Fruit fly (Drosophila melanogaster) whole organism, embryonic: ENCODE measurements around the gene Osi2.

ENCODE experiments used
- Atf3 ChIP-seq: fragments of 200-800 bp; sonication (Bioruptor generic); optimal IDR thresholded peaks from 3 replicates; lab custom pipeline; 2016; ENCODE audit warnings: missing biosample characterization, missing genetic modification characterization
- CG10565 ChIP-seq: fragments of 200-800 bp; sonication (Bioruptor generic); optimal IDR thresholded peaks from 3 replicates; lab custom pipeline; 2016; ENCODE audit warnings: missing biosample characterization, mild to moderate bottlenecking, missing genetic modification characterization
- CG11504 ChIP-seq: fragments of 200-800 bp; sonication (Bioruptor generic); optimal IDR thresholded peaks from 3 replicates; lab custom pipeline; 2019; ENCODE audit warnings: missing biosample characterization, mild to moderate bottlenecking, missing genetic modification characterization, moderate library complexity
- CG15073 ChIP-seq: fragments of 200-800 bp; sonication (Bioruptor generic); optimal IDR thresholded peaks from 2 replicates; lab custom pipeline; 2016; ENCODE audit warnings: missing biosample characterization, missing genetic modification characterization
- CG18599 ChIP-seq: fragments of 200-800 bp; sonication (Bioruptor generic); optimal IDR thresholded peaks from 3 replicates; lab custom pipeline; 2017; ENCODE audit warnings: missing biosample characterization, missing genetic modification characterization, mild to moderate bottlenecking, moderate library complexity, missing genetic modification reagents
- CG3407 ChIP-seq: fragments of 200-800 bp; sonication (Bioruptor generic); optimal IDR thresholded peaks from 2 replicates; lab custom pipeline; 2018; ENCODE audit warnings: missing biosample characterization, mild to moderate bottlenecking, missing genetic modification characterization
- Dfd ChIP-seq, 2 experiments: fragments of >200 bp; optimal IDR thresholded peaks; 2 replicates each; lab custom pipeline; 2017; ENCODE audit warnings: missing biosample characterization in 2 of 2, missing genetic modification characterization in 2 of 2
- Myb ChIP-seq: fragments of 200-800 bp; sonication (Bioruptor generic); optimal IDR thresholded peaks from 2 replicates; lab custom pipeline; 2016; ENCODE audit warnings: missing biosample characterization, missing genetic modification characterization
- ewg ChIP-seq: fragments of 200-800 bp; sonication (Bioruptor generic); optimal IDR thresholded peaks from 3 replicates; lab custom pipeline; 2017; ENCODE audit warnings: mild to moderate bottlenecking, missing biosample characterization, missing genetic modification reagents, missing genetic modification characterization
- ftz-f1 ChIP-seq: fragments of 200-800 bp; sonication (Bioruptor generic); optimal IDR thresholded peaks from 2 replicates; lab custom pipeline; 2016; ENCODE audit warnings: missing biosample characterization, missing genetic modification characterization
- gcm2 ChIP-seq: fragments of 200-800 bp; sonication (Bioruptor generic); optimal IDR thresholded peaks from 2 replicates; lab custom pipeline; 2016; ENCODE audit warnings: missing biosample characterization, missing genetic modification characterization
- pan ChIP-seq, 4 experiments: fragments of >200 bp in 3 of 4; fragments of 200-800 bp in 1 of 4; sonication (Bioruptor generic) in 1 of 4; optimal IDR thresholded peaks in 3 of 4; IDR thresholded peaks in 1 of 4; 2 replicates each; pipeline versions ENCODE4 v1.3.6 to Lab custom; 2017 to 2022; ENCODE audit warnings: missing biosample characterization in 2 of 4, missing genetic modification characterization in 2 of 4, mixed read lengths in 1 of 4
- ttk ChIP-seq: fragments of 200-800 bp; sonication (Bioruptor generic); IDR thresholded peaks from 2 replicates; pipeline ENCODE4 v2.1.2; 2022; ENCODE audit warnings: missing biosample characterization, missing genetic modification characterization

DNA sequence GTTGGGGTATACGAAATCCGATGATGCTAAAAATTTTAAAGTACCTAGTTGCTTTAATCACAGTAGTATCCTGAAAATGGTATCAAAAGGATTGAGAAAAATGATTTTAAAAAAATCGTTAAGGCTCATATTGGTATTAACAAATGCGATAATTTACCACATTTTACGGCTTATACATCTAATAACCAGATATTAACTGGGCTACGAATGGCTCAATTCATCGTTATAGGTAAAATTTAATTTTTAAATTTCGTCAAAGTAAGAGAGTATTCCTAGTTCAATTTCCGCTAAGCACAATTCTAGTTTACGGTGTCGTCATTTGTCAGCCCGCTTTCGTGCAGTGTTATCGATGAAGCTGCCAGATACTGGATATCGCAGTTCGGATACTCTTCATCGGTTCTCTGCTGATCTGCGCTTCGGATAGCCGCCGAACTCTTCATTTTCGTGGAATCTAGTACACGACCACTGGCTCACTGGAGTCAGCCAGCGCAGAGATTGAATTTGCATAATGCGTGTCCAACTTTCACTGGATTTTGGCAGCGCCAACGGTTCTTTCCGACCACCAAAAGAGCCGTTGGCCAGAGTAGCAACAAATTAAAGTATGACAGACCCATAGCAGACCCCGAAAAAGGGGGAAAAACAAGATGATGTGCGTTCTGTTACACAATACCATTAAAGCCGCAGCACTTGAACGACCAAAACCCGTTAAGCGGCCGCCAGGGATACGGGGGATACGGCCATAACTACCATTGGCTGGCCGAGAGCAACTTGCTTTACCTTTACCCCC lies 20.1 kb downstream of the Osi2 start:
- no peak for TF ChIP-seq Atf3
- no peak for TF ChIP-seq CG3407
- no peak for TF ChIP-seq gcm2
- no peak for TF ChIP-seq Myb
- TF ChIP-seq ttk (GFP tag; lab: Robert Waterston, UW), result no peak
- TF ChIP-seq CG11504, result peak; percentile 59
- no peak for TF ChIP-seq Dfd (GFP tag; optimal IDR thresholded peaks at IDR 0.05; lab: Kevin White, UChicago)
- TF ChIP-seq ewg (GFP tag; lab: Kevin White, UChicago), result peak; percentile 9
- TF ChIP-seq CG15073 (GFP tag; lab: Kevin White, UChicago), result no peak
- TF ChIP-seq CG10565 (GFP tag; lab: Kevin White, UChicago), result no peak
- no peak for TF ChIP-seq ftz-f1 (GFP tag; lab: Kevin White, UChicago)
- no peak for TF ChIP-seq pan (optimal IDR thresholded peaks at IDR 0.05; lab: Kevin White, UChicago)
- no peak for TF ChIP-seq pan (GFP tag; optimal IDR thresholded peaks at IDR 0.05 in 1 of 2, IDR thresholded peaks at IDR 0.05 in 1 of 2)
- TF ChIP-seq CG18599 (GFP tag; lab: Kevin White, UChicago), result no peak
